Fruit fly (Drosophila melanogaster): ENCODE measurements around the gene NdufV3.

The NdufV3 gene

dm6 chrX:11348829-11349228, 969 bp upstream of the NdufV3 start, which contains the start of gene CG1738:
TSS of gene CG1738 (plus strand) at chrX:11349049.
- TF ChIP-seq esn (GFP tag; optimal IDR thresholded peaks at IDR 0.05): no peak
- TF ChIP-seq cyc (GFP tag; optimal IDR thresholded peaks at IDR 0.05): peak; percentile 6
- peak; percentile 21 for TF ChIP-seq vri (GFP tag; optimal IDR thresholded peaks at IDR 0.05)
- TF ChIP-seq Smox (GFP tag; optimal IDR thresholded peaks at IDR 0.05): peak; percentile 5

DNA sequence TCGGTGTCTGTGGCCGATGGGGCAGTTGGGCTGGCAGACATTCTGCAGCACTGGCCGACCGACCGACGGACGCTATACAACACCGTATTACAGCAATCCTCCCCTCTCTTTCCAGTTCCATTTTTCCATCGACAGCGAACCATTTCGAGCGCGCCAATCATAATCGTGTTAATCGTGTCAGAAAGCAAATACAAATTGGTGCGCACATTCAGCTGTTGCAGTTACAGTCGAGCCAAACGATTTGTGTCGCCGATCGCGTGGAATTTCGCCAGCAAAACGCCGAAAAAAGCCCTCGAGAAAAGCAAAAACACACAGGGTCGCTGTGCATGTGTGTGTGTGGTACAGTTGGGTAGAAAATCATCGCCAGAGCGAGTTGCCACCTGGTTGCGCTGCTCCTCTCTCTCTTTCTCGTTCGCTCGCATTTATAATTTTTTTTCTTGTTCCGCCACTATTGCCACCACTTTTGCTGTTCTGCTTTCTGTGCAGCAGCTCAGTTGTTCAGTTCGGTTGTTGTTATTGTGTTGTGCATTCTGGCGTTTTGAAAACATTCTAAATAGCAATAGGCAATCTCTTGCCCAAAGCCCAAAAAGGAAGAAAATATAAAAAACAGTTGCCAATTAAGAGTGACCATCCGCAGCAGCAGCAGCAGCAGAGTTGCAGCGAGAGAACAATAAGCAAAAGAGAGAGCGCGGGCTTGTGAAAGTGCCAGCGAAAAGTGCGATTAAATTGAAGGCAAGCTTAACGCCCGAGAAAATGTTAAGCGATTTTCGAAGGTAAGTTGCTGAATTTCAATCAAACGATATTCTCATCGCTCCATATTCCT, 918 bp downstream of the NdufV3 start, which contains the start of gene CG1737:
Gene CG1737 (plus strand): TSS at position 104 of the 823 bp plus-strand sequence.
- peak; percentile 45 for TF ChIP-seq Eip78C (GFP tag)
- TF ChIP-seq vri (GFP tag; optimal IDR thresholded peaks at IDR 0.05): peak; percentile 17
- TF ChIP-seq CG15336 (GFP tag; IDR thresholded peaks at IDR 0.05): no peak
- no peak for TF ChIP-seq acj6 (GFP tag; optimal IDR thresholded peaks at IDR 0.05)
- TF ChIP-seq Eip75B (GFP tag; optimal IDR thresholded peaks at IDR 0.05): no peak
- TF ChIP-seq Hr39 (GFP tag; optimal IDR thresholded peaks at IDR 0.05): peak; percentile 3
- peak in 1 of 2 experiments; percentile 9 for TF ChIP-seq ss (GFP tag; optimal IDR thresholded peaks at IDR 0.05)
- peak; percentile 11 for TF ChIP-seq CG31627 (GFP tag; optimal IDR thresholded peaks at IDR 0.05)
- TF ChIP-seq CG6792 (GFP tag; optimal IDR thresholded peaks at IDR 0.05): peak; percentile 10
- TF ChIP-seq Lpt (GFP tag; optimal IDR thresholded peaks at IDR 0.05): no peak
- no peak for TF ChIP-seq Hr38 (GFP tag; optimal IDR thresholded peaks at IDR 0.05)
- peak; percentile 31 for TF ChIP-seq cyc (GFP tag; optimal IDR thresholded peaks at IDR 0.05)
- peak; percentile 17 for TF ChIP-seq Sox14 (GFP tag; optimal IDR thresholded peaks at IDR 0.05)
- TF ChIP-seq CG8119 (GFP tag; IDR thresholded peaks at IDR 0.05): no peak
- TF ChIP-seq esn (GFP tag; optimal IDR thresholded peaks at IDR 0.05): peak; percentile 9
- TF ChIP-seq CG6854 (GFP tag; optimal IDR thresholded peaks at IDR 0.05): peak; percentile 35
- TF ChIP-seq OdsH (GFP tag; optimal IDR thresholded peaks at IDR 0.05): peak; percentile 7
- TF ChIP-seq net (GFP tag; optimal IDR thresholded peaks at IDR 0.05): no peak
- TF ChIP-seq CG8319 (GFP tag; optimal IDR thresholded peaks at IDR 0.05): peak; percentile 26
- TF ChIP-seq svp (GFP tag): peak; percentile 24
- TF ChIP-seq CG3919 (GFP tag; optimal IDR thresholded peaks at IDR 0.05): peak; percentile 2
- peak; percentile 7 for TF ChIP-seq topi (GFP tag; optimal IDR thresholded peaks at IDR 0.05)
- no peak for TF ChIP-seq CG4318 (GFP tag; optimal IDR thresholded peaks at IDR 0.05)
- TF ChIP-seq salr (GFP tag; optimal IDR thresholded peaks at IDR 0.05): no peak
- peak; percentile 16; the same call in 1 of the 3 replicates for TF ChIP-seq CG6163 (GFP tag; IDR thresholded peaks at IDR 0.05)

- TF ChIP-seq dac (GFP tag; optimal IDR thresholded peaks at IDR 0.05) (peak; percentile 95), fd59A (GFP tag; optimal IDR thresholded peaks at IDR 0.05) (peak; percentile 90), CG8632 (GFP tag; optimal IDR thresholded peaks at IDR 0.05) (peak; percentile 90), pdm3 (GFP tag; optimal IDR thresholded peaks at IDR 0.05) (peak; percentile 96), Hr39 (GFP tag; optimal IDR thresholded peaks at IDR 0.05) (peak; percentile 96), salr (GFP tag; optimal IDR thresholded peaks at IDR 0.05) (peak; percentile 88 to 94), vri (GFP tag; optimal IDR thresholded peaks at IDR 0.05) (peak; percentile 81), Ets96B (tag; optimal IDR thresholded peaks at IDR 0.05) (peak; percentile 91), CG32006 (GFP tag; optimal IDR thresholded peaks at IDR 0.05) (peak; percentile 96), svp (GFP tag) (peak; percentile 94), net (GFP tag; optimal IDR thresholded peaks at IDR 0.05) (peak; percentile 95), ss (GFP tag; optimal IDR thresholded peaks at IDR 0.05) (peak; percentile 83 to 93), CG6808 (GFP tag; optimal IDR thresholded peaks at IDR 0.05) (peak; percentile 90), CG9139 (GFP tag; optimal IDR thresholded peaks at IDR 0.05) (peak; percentile 77), CG6276 (GFP tag; optimal IDR thresholded peaks at IDR 0.05) (peak; percentile 96), CG8119 (GFP tag; IDR thresholded peaks at IDR 0.05) (peak; percentile 96), CG8319 (GFP tag; optimal IDR thresholded peaks at IDR 0.05) (peak; percentile 89), CG16779 (tag; optimal IDR thresholded peaks at IDR 0.05) (peak; percentile 89), Eip78C (GFP tag) (peak; percentile 97), dsx (GFP tag; optimal IDR thresholded peaks at IDR 0.05; ENCODE audit: poor library complexity, severe bottlenecking) (peak; percentile 94), CG3032 (tag; optimal IDR thresholded peaks at IDR 0.05) (peak; percentile 90), CG6163 (GFP tag; IDR thresholded peaks at IDR 0.05) (peak; percentile 98), OdsH (GFP tag; optimal IDR thresholded peaks at IDR 0.05) (peak; percentile 95), lz (GFP tag; optimal IDR thresholded peaks at IDR 0.05) (peak; percentile 95), CG3919 (GFP tag; optimal IDR thresholded peaks at IDR 0.05) (peak; percentile 96), Ets21C (GFP tag; optimal IDR thresholded peaks at IDR 0.05) (peak; percentile 90), CG11762 (GFP tag; optimal IDR thresholded peaks at IDR 0.05; ENCODE audit: insufficient read depth) (peak; percentile 93), CG31627 (GFP tag; optimal IDR thresholded peaks at IDR 0.05) (peak; percentile 94), CG1621 (tag; optimal IDR thresholded peaks at IDR 0.05) (peak; percentile 95), Met (GFP tag; optimal IDR thresholded peaks at IDR 0.05) (peak; percentile 93), Hr38 (GFP tag; optimal IDR thresholded peaks at IDR 0.05) (peak; percentile 92), Gug (GFP tag; IDR thresholded peaks at IDR 0.05) (peak; percentile 96)
These were observed 1.6 kb downstream of the NdufV3 start for dm6 chrX:11351351-11351750.
